Fruit fly (Drosophila melanogaster): Measurements from ENCODE around the gene eRF3.
A peak's percentile ranks its signal among the peaks of the same experiment; 100 is the strongest.

eRF3 gene

DNA sequence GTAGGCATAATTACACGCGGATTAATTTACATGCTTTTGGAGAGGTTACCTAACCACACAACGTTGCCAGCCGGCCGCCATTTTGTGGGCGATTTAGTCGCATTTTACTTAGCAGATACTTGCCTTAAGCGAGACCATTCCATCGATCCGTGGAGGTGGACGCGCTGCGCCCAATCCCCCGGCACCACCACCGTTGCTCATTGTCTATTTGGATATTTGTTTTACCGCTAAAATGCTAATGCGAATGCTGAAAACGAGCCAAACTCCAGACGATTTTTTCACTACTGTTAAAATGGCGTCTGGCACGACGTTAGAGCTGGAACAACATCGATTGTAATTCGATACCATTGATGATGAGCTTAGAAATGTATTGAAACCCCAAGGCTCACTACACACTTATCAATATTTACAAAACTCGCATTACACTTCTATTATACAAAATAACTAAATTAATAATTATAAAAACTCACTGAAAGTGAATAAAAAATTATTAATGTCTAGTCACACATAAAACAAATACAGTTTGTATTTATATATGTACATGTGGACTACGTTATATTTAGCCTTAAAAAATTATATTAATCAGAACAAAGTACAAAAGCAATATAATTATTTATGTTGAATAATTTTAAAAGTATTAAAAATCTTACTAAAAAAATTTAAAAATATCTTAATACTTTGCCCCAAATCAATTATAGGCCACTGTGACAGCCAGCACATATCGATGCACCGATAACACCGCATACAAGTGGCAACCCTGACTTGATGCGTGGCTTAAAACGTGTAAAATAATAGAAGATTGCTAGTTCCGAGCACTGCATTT lies at the start of gene eRF3:
Gene eRF3 (plus strand): TSS at position 741 of the 823 bp plus-strand sequence.
- TF ChIP-seq noc (tag; optimal IDR thresholded peaks at IDR 0.05): peak; percentile 44

DNA sequence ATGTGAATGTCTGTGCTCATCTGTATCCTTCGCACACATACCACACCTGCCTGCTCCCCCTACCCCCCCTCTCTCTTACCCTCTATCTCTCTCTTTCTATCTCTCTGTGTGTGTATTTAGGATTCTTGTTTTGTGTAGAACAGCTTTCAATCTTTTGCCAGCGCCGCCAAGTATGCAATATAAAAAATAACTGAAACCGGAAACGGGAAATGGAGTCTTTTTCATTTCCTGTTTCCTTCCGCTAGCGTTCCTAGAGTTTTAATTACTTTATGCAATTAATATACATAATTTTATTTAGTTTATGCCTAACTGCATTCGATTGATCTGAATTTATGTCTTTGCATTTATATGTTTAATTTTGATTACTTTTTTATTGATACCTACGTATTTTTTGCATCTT lies 41.8 kb upstream of the eRF3 start:
- no peak for TF ChIP-seq noc (tag; optimal IDR thresholded peaks at IDR 0.05)

DNA sequence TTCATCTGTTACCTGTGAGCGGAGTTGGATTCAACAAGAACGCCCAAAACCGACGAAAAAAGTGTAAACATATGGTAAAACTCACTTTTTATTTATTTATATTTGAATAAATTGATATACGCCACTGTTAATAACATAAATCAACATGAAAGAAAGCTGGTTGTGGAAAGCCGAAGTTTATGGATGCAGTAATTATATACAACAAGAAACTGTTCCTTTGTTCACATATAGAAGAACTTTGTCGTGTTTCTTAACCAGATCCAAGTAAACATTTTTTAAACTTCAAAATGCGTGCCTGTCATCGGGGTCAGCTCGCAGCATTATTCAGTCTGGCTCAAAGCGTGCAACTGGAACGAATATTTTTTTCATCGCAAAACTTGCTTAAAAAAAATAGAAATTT lies 36.3 kb upstream of the eRF3 start, which contains the start of gene Pkd2:
Gene Pkd2 (plus strand): TSS at position 301 of the 400 bp plus-strand sequence.
- TF ChIP-seq noc (tag; optimal IDR thresholded peaks at IDR 0.05): no peak

DNA sequence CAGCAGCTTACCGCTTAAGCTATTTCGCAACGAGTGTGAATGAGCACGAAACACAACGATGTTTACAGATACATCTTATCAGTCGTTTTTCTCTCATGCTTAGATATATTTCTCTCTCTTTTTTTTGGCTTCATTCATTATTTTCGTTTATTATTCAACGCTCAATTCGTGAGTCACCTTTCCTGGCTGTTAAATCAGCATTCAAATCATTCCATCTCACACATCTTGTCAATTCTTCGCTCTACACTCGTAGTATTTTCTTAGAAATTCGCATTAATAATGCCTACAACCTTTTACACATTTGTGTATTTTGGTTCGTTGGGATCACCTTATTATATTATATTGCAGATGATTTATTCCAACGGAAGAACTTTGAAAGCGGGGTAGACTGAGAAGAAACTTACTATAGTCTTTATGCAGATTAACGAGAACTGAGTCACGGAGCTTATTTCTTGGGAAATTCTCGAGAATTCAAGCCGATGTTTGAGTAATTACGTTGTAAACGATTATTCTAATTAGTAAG lies 29.6 kb upstream of the eRF3 start:
- no peak for TF ChIP-seq noc (tag; optimal IDR thresholded peaks at IDR 0.05)

DNA sequence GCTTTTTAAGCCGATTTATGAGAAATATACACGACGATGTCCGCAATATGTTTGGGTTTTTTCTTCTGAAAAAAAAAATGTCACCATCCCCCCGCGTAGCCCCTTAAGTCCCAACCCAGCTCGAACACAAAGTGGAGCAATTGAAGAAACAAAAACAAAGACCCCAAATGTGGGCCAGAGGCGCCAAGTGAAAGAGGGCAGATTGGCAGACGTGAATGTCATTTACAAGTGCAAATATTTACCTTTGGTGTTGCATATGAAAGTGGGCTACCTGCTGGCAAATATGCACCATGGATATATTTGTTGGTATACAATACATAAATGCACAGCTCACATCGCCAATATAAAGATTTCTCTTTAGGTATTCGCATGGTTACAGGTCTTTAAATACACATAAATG lies 23.6 kb upstream of the eRF3 start:
- no peak for TF ChIP-seq noc (tag; optimal IDR thresholded peaks at IDR 0.05)

DNA sequence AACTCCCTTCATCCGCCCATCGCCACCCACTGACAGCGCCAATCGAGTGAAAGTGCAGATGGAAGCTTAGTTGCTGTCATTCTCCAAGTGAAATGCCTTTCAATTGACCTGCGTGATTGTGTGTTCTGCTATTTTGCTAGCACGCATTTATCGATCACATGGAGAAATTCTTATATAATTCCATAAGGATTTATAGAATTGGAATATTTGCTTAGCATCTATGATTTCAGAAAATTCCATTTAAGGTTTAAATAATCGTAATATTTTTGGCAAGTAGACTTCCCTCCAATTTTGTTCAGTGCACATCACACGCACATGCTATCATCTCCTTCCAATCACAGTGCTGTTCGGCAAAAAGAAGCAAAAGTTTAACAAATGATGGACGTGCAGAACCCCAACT lies 20.4 kb upstream of the eRF3 start:
- TF ChIP-seq noc (tag; optimal IDR thresholded peaks at IDR 0.05): no peak

DNA sequence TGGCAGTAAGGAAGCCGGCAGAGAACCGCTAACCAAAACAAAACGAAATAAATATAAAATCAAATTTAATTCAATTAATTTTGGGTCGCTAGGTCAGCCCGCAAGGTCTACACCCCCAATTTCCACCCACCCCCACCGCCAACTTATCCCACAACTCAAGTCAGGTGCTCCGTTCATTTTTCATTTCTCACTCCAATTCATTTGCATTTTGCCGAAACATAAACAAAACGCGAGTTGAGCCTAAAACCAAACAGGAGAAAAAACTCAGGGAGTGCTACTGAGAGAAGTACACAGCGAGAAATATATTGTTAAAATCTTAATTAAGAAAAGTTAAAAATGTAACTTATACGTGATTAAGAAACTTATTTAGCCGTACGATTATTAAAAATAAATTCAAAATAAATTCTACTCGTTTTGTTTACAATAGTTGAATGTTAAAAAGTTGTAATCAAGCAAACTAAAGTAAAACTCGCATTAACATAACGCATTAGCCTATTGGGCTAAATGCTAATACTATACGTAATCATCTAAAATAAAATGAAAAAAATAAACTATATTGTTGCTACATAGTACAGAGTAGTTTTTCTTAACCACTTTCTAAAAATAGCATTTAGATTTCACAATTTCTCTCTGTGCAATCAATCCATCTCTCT lies 18.6 kb upstream of the eRF3 start:
- TF ChIP-seq noc (tag; optimal IDR thresholded peaks at IDR 0.05): no peak

DNA sequence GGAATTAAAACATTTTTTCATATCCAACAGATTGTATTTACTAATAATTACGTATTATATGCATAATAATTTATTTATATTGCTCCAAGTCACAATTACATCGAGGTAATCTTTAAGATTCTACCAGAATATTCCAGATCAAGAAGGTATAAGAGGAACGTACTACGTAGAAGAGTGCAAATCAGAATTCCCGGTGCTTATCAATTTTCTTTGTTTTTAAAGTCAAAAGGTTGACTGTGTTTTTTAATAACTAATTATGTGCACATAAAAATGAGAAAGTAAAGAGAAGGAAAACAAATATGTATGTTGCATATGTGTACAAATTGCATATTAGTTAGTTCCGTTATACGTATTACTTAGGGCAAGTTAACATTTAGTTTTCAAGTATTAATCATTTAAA lies 13.1 kb upstream of the eRF3 start:
- no peak for TF ChIP-seq noc (tag; optimal IDR thresholded peaks at IDR 0.05)

DNA sequence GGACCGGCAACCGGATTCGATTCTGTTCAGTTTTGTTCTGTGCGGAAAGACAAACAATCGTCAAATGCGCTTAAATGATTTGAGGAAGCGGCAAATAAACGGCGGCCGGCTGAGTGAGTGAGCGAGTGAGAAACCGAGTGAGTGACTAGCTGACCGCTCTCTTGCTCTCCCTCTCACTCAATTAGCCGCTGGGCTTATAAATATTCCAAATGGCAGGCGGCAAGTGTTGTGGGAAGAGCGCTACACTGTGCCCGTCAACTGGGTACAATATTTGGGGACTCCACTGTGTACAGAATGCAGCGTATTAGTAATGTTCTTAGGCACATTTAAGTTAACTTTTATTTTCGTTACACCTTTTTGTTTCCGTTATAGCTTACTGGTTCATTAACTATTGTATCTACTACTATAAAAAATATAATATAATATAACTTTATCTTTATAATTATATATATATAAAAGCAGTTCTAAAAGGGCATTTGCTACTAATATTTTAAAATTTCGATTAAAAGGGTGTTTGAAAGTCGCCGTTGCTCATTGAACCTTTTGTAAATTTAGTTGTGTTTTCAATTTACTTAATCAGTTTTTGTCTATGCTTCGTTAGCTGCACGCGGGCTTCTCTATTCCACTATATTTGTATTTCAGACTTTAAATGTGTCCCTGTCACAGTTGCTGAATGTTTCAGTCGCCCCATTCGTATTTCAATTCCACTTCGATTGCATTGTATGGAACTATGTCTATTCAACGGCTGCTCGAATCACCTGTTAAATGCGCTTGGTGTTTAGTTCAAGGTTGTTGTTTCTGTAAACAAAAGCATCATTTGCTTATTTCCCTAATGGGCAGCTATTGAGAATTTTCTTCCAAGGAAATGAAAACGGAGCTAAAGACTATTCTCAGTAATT lies 12.2 kb upstream of the eRF3 start:
- no peak for TF ChIP-seq noc (tag; optimal IDR thresholded peaks at IDR 0.05)

DNA sequence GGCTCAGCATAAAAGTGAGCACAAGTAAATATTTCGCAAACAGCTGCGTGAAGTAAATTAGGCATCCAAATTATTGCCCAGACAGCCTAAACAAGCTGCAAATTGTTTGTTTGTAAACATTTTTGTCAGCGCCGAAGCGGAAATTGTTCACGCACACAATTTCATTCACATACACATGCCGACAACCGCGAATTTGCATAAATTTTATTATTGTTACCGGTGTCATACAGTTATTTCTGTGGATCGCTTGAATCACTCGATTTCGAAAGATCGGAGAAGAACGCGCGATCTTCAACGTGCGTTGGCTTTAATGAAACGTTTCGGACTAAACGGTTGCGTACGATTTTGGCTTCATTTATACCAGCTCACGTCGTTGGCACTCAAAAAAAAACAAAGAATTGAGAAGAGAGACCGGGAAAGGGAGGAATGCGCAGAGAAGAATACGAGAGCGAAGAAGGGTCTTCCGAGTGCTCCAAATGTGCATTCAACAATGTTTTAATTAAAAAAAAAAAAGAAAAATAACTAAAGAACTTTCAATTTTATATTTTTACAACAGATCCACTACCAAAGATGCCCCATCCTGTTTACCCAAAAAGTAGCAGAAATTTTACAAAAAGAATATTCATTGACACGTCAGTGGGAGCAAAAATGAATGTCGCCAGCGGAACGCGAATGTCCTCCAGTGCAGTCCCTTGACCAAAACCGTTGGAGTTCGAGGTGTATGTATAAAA lies 11.0 kb upstream of the eRF3 start, which contains the start of gene vir-1:
Gene vir-1 (minus strand): TSS at position 334 of the 731 bp plus-strand sequence.
- no peak for TF ChIP-seq noc (tag; optimal IDR thresholded peaks at IDR 0.05)

DNA sequence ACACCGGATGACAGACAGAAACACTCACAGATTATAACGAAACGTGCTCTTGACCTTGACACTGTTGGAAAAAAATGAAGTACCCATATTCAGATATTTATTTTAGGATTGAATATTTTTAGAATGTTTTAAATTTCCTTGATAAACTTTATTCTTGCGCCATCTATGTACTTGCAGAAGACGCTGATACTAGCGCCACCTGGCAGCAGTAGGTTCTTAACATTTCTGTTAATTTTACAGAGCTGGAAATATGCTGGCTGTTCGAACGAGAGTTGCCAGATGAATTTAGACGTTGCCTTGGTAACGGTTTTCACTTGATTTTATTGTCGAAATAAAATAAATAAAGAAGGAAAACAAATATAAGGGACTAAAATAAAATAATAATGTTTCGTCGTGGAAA lies 9.7 kb upstream of the eRF3 start, which contains the start of gene Fam92:
Gene Fam92 (plus strand): TSS at position 350 of the 400 bp plus-strand sequence.
- TF ChIP-seq noc (tag; optimal IDR thresholded peaks at IDR 0.05): no peak

DNA sequence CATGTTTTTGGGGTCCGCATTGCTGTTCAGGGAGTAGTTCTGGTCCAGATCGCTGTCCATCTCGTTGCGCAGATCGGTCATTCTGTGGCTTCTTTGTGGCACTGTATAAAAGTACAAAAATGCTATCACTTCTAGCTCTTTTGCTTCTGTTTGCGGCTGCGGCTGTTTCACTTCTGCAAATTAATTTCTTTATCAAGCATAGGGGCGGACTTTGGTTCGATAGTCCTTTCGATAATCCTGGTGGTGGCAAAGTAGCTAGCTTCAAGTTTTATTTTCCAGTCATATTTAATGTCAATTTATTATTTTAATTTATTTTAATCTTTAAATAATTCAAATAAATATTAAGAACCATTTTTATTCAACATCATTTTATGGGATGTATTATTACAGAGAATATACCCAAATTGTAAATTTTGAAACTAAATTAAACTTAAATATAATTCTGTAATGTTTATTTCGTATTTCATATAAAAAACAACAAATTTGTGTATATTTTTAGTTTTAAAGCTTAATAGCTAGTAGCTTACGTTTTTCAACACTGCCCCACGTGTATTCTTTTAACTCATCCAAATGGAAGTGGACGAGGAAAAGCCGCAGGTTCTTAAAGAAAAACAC lies 6.7 kb upstream of the eRF3 start, which contains the start of the genes CG5446 and Trm1:
Gene CG5446 (minus strand): TSS at position 223 of the 615 bp plus-strand sequence.
Gene Trm1 (plus strand): TSS at position 542 of the 615 bp plus-strand sequence.
- TF ChIP-seq noc (tag; optimal IDR thresholded peaks at IDR 0.05): peak; percentile 78

DNA sequence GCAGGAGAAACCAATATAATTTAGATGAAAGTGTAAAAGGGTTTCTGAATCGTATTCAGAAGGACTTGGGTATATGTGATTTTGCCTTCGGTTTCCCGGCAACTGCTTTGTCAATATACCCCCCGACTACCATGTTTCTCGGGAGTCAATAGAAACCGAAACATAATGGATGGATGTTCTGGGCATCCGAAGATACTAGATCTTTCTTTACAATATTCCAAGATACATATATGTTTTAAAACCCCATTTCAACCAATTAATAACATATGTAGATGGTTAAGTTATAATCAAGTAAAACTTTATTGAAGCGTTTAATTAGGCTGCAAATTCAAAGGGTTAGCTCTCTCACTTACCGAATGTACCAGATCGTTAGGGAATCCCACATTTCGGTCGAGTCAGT lies 3.5 kb upstream of the eRF3 start, which contains the start of gene CG5435:
Gene CG5435 (minus strand): TSS at position 101 of the 400 bp plus-strand sequence.
- no peak for TF ChIP-seq noc (tag; optimal IDR thresholded peaks at IDR 0.05)

DNA sequence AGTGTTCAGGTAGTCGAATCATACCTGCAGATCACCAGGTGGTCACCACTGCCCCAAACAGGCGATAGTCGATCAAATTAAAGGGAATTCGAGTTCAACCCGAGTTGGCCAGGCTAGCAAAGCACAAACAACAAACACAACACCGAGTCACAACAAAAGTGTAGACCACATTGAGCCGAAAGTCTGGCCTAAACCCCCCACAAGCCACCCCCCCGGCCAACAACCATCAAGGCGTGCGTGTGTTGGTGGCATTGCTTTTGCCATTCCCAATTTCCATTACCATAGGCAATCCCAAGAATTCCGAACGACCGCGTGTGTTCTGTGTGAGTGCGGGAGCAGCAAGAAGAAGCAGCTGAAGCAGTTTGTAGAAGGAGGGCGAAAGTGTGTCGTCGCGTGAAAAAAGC lies 285 bp downstream of the eRF3 start, which contains the start of gene SC35:
Gene SC35 (minus strand): TSS at position 131 of the 404 bp plus-strand sequence.
- no peak for TF ChIP-seq noc (tag; optimal IDR thresholded peaks at IDR 0.05)

All from whole organism, larva.